Worm (Caenorhabditis elegans) whole organism, L1 larva: ENCODE measurements around the gene F44E2.7.

Source experiments
- ama-1 ChIP-seq: fragments of 150-350 bp; optimal IDR thresholded peaks from 2 replicates; lab custom pipeline; 2014
- hpl-2 ChIP-seq: fragments of 150-350 bp; optimal IDR thresholded peaks from 2 replicates; lab custom pipeline; 2014; ENCODE audit warnings: missing biosample characterization, missing genetic modification reagents, missing genetic modification characterization
- mdl-1 ChIP-seq, 2 experiments: fragments of 150-350 bp; optimal IDR thresholded peaks; 2 replicates each; lab custom pipeline; 2014 to 2017; ENCODE audit warnings: missing biosample characterization in 2 of 2, missing genetic modification characterization in 2 of 2, inconsistent platforms in 1 of 2
- nhr-28 ChIP-seq: fragments of 150-350 bp; optimal IDR thresholded peaks from 2 replicates; lab custom pipeline; 2014; ENCODE audit warnings: missing biosample characterization, missing genetic modification characterization
- nhr-77 ChIP-seq: fragments of 150-350 bp; optimal IDR thresholded peaks from 2 replicates; lab custom pipeline; 2014; ENCODE audit warnings: missing biosample characterization, missing genetic modification characterization
- zag-1 ChIP-seq: fragments of 150-350 bp; optimal IDR thresholded peaks from 2 replicates; lab custom pipeline; 2014; ENCODE audit warnings: missing biosample characterization, missing genetic modification characterization

- TF ChIP-seq zag-1 (tag; lab: Kevin White, UChicago) = no peak
- no peak for TF ChIP-seq ama-1 (lab: Kevin White, UChicago)
- TF ChIP-seq hpl-2 (GFP tag; lab: Kevin White, UChicago) = no peak
- no peak for TF ChIP-seq nhr-77
- TF ChIP-seq nhr-28 (tag; lab: Kevin White, UChicago) = no peak
- no peak for TF ChIP-seq mdl-1 (tag; optimal IDR thresholded peaks at IDR 0.05; lab: Kevin White, UChicago)
These were observed 23.7 kb downstream of the F44E2.7 start for ce11 chrIII:8824556-8824955.
